Worm (Caenorhabditis elegans) whole organism, L2 larva: ENCODE data around the gene acl-8.

Experiments
- C34F6.9 ChIP-seq: fragments of 150-350 bp; optimal IDR thresholded peaks from 2 replicates; lab custom pipeline; 2014; ENCODE audit warnings: missing biosample characterization, missing genetic modification characterization
- F13H6.1 ChIP-seq: sonication (generic microtip); optimal IDR thresholded peaks from 2 replicates; lab custom pipeline; 2016; ENCODE audit warnings: missing genetic modification characterization, missing compliant biosample characterization
- R02D3.7 ChIP-seq: fragments of 150-350 bp; optimal IDR thresholded peaks from 2 replicates; lab custom pipeline; 2014; ENCODE audit warnings: missing biosample characterization, missing genetic modification characterization
- Y55F3AM.14 ChIP-seq: fragments of 200-800 bp; sonication (Bioruptor generic); optimal IDR thresholded peaks from 2 replicates; lab custom pipeline; 2018; ENCODE audit warnings: mild to moderate bottlenecking, missing genetic modification characterization, missing compliant biosample characterization
- ZK546.5 ChIP-seq: sonication (generic microtip); optimal IDR thresholded peaks from 2 replicates; lab custom pipeline; 2017; ENCODE audit warnings: missing biosample characterization, missing genetic modification characterization
- ama-1 ChIP-seq: fragments of 150-350 bp; optimal IDR thresholded peaks from 2 replicates; lab custom pipeline; 2018; ENCODE audit warnings: inconsistent platforms
- blmp-1 ChIP-seq: sonication (generic microtip); optimal IDR thresholded peaks from 2 replicates; lab custom pipeline; 2017; ENCODE audit warnings: missing genetic modification characterization, mild to moderate bottlenecking, missing compliant biosample characterization, antibody characterized with exemption, moderate library complexity; ENCODE audit not compliant: insufficient read depth
- ceh-82 ChIP-seq: fragments of 150-350 bp; optimal IDR thresholded peaks from 2 replicates; lab custom pipeline; 2014; ENCODE audit warnings: missing biosample characterization, missing genetic modification characterization
- crh-2 ChIP-seq: sonication (generic microtip); optimal IDR thresholded peaks from 2 replicates; lab custom pipeline; 2017; ENCODE audit warnings: missing biosample characterization, missing genetic modification characterization
- fos-1 ChIP-seq: fragments of 150-350 bp; optimal IDR thresholded peaks from 2 replicates; lab custom pipeline; 2014; ENCODE audit warnings: missing biosample characterization, missing genetic modification characterization
- gmeb-1 ChIP-seq: fragments of 150-350 bp; optimal IDR thresholded peaks from 2 replicates; lab custom pipeline; 2014; ENCODE audit warnings: missing biosample characterization, missing genetic modification characterization
- lin-11 ChIP-seq: fragments of 150-350 bp; sonication (generic microtip); optimal IDR thresholded peaks from 2 replicates; lab custom pipeline; 2014; ENCODE audit warnings: missing biosample characterization, missing genetic modification characterization, inconsistent platforms, mixed read lengths
- lin-13 ChIP-seq: fragments of 150-350 bp; optimal IDR thresholded peaks from 2 replicates; lab custom pipeline; 2014; ENCODE audit warnings: missing biosample characterization, missing genetic modification reagents, missing genetic modification characterization
- lsy-2 ChIP-seq, 2 experiments: fragments of 150-350 bp in 1 of 2; sonication (generic microtip) in 1 of 2; optimal IDR thresholded peaks; 2 replicates each; lab custom pipeline; 2014 to 2017; ENCODE audit warnings: missing biosample characterization in 2 of 2, missing genetic modification characterization in 2 of 2
- mdl-1 ChIP-seq, 2 experiments: fragments of 150-350 bp in 1 of 2; sonication (generic microtip) in 1 of 2; optimal IDR thresholded peaks; 2 replicates each; lab custom pipeline; 2017; ENCODE audit warnings: missing biosample characterization in 2 of 2, missing genetic modification characterization in 2 of 2
- nhr-10 ChIP-seq: sonication (generic microtip); optimal IDR thresholded peaks from 2 replicates; lab custom pipeline; 2017; ENCODE audit warnings: missing biosample characterization, missing genetic modification characterization
- nhr-11 ChIP-seq: fragments of 150-350 bp; optimal IDR thresholded peaks from 2 replicates; lab custom pipeline; 2014; ENCODE audit warnings: missing biosample characterization, missing genetic modification characterization
- nhr-12 ChIP-seq: fragments of 150-350 bp; optimal IDR thresholded peaks from 2 replicates; lab custom pipeline; 2014; ENCODE audit warnings: missing biosample characterization, missing genetic modification characterization
- nhr-129 ChIP-seq: fragments of 150-350 bp; optimal IDR thresholded peaks from 2 replicates; lab custom pipeline; 2014; ENCODE audit warnings: missing biosample characterization, missing genetic modification characterization
- nhr-21 ChIP-seq: fragments of 150-350 bp; optimal IDR thresholded peaks from 2 replicates; lab custom pipeline; 2014; ENCODE audit warnings: missing biosample characterization, missing genetic modification characterization
- nhr-23 ChIP-seq: fragments of 150-350 bp; optimal IDR thresholded peaks from 2 replicates; lab custom pipeline; 2014; ENCODE audit warnings: missing biosample characterization, missing genetic modification reagents, missing genetic modification characterization
- nhr-237 ChIP-seq: fragments of 150-350 bp; optimal IDR thresholded peaks from 2 replicates; lab custom pipeline; 2014; ENCODE audit warnings: missing biosample characterization, missing genetic modification characterization
- nhr-25 ChIP-seq: fragments of 150-350 bp; sonication (generic microtip); optimal IDR thresholded peaks from 3 replicates; lab custom pipeline; 2014; ENCODE audit warnings: missing biosample characterization, missing genetic modification characterization
- sma-3 ChIP-seq: sonication (generic microtip); optimal IDR thresholded peaks from 2 replicates; lab custom pipeline; 2016; ENCODE audit warnings: missing genetic modification reagents, missing genetic modification characterization, missing compliant biosample characterization
- sma-9 ChIP-seq, 2 experiments: fragments of 150-350 bp in 1 of 2; sonication (generic microtip) in 1 of 2; optimal IDR thresholded peaks; 2 replicates each; lab custom pipeline; 2014 to 2016; ENCODE audit warnings: missing genetic modification characterization in 2 of 2, mild to moderate bottlenecking in 1 of 2, missing biosample characterization in 1 of 2, missing compliant biosample characterization in 1 of 2, missing genetic modification reagents in 1 of 2, moderate library complexity in 1 of 2
- unc-39 ChIP-seq: fragments of 150-350 bp; optimal IDR thresholded peaks from 2 replicates; lab custom pipeline; 2014; ENCODE audit warnings: missing biosample characterization, missing genetic modification characterization
- unc-55 ChIP-seq: fragments of 150-350 bp; sonication (generic microtip); optimal IDR thresholded peaks from 3 replicates; lab custom pipeline; 2014; ENCODE audit warnings: missing biosample characterization, missing genetic modification reagents, missing genetic modification characterization
- zag-1 ChIP-seq: fragments of 150-350 bp; optimal IDR thresholded peaks from 2 replicates; lab custom pipeline; 2014; ENCODE audit warnings: missing biosample characterization, missing genetic modification characterization

Gene acl-8

DNA sequence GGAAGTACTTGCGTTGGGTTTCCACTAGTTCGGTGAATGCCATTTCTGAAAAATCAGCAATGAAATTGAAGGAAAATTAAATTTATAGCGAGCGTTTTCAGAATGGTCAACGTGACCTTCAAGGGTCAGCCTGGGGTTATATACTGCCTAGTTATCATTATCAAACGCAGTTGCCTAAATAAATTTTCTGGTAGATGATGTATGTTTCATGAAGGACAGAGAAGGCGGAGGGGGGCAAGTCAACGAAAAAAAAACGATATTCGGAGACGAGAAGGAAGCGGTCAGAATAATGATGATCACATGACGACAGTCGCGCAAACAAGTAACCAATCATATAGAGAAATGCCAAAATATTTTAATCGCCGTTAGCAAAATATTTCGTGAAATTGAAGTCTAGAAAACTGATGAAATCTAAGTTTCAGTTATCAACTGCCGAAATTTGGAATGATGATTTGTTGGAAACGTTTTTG, 20.8 kb upstream of the acl-8 start, which contains the start of gene alh-4:
TSS of gene alh-4 (minus strand) at position 51 of the 470 bp plus-strand sequence.
- TF ChIP-seq ama-1 (lab: Kevin White, UChicago), result no peak
- peak; percentile 19 for TF ChIP-seq gmeb-1 (tag; lab: Kevin White, UChicago)
- TF ChIP-seq nhr-25 (tag; lab: Kevin White, UChicago), result peak; percentile 66
- no peak for TF ChIP-seq nhr-237 (tag; lab: Kevin White, UChicago)
- TF ChIP-seq sma-9 (GFP tag; optimal IDR thresholded peaks at IDR 0.05; lab: Kevin White, UChicago), result peak; percentile 21
- no peak for TF ChIP-seq sma-9 (tag; optimal IDR thresholded peaks at IDR 0.05; lab: Kevin White, UChicago)
- TF ChIP-seq nhr-129, result peak; percentile 16
- TF ChIP-seq blmp-1 (tag; lab: Kevin White, UChicago), result peak; percentile 3
- TF ChIP-seq sma-3 (GFP tag; lab: Kevin White, UChicago), result peak; percentile 61
- TF ChIP-seq nhr-21 (tag; lab: Kevin White, UChicago), result peak; percentile 6

DNA sequence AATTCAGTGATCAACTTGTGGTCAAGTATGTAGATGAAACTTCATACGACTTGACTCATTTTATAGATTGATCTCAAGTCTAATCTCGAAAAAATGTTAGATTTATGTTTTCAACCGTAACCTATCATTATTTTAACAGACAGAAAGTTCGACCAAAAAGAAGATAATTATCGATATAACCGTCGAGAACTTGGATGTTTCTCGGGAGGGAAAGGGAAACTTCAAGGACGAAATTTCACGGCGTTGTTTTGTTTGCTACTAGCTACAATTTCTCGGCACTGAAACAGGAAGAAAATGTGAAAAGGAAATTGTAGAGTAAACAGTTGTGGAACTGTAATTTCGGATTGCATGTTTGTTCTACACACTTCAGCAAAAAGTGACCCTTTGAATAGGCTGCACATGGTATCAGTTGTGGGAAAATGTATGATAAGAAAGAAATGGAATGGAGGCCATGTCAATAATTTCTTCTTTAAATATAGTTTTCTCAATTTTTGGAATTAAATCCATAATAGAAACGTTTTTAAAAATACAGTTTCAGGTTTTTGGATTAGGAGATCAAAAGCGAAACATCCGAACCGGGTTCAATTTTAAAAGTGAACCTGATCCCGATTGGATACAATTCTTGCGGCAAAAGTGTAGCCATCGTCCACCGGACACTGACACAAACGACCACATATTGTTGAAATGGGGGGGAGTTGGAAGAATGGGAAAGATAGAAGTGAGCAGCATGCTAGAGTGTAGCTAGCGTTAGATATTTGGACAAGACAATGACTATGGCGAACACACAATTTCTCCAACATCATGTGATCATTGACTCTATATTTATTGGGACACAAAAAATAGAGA, 19.9 kb upstream of the acl-8 start:
- TF ChIP-seq crh-2 (tag; lab: Kevin White, UChicago) (peak; percentile 21), nhr-129 (peak; percentile 18), blmp-1 (tag; lab: Kevin White, UChicago) (peak; percentile 3), Y55F3AM.14 (GFP tag; lab: Kevin White, UChicago) (no peak), sma-3 (GFP tag; lab: Kevin White, UChicago) (peak; percentile 49), nhr-11 (tag; lab: Kevin White, UChicago) (no peak), sma-9 (GFP tag; optimal IDR thresholded peaks at IDR 0.05; lab: Kevin White, UChicago) (peak; percentile 26), sma-9 (tag; optimal IDR thresholded peaks at IDR 0.05; lab: Kevin White, UChicago) (no peak)

DNA sequence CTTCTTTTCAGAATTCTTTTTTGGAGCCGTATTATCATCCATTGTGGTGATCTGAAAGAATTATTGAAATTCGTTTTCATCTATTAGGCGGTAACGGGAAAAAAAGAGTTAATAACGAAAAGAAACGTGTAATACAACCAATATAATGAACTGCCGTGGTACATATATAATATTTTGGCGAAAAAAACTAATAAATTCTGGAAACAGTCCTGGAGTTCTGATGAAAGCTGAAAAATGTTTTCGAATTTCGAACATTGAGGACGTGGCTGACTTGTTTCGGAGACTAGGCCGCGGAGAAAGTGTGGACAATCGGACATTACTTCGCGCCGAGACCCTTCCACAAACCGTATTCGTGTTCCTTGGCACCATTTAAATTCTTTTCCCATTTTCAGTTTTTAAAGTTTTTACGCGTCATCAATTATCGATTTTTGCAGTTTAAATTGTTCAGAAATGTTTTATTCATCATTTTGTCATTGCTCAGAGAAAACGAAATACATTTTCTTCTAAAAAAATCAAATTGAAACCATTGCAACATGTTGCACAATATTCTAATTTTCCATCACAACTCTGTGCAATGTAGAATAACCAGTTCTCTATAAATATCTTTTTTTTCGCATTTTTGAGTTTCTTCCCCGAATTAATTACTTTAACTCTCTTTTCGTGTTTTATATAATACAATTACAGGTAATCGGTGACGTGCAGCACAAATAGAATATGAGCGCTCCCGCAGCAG, 17.1 kb upstream of the acl-8 start, which contains the start of the genes gad-1 and erfa-1:
TSS of gene gad-1 (minus strand) at position 51 of the 733 bp plus-strand sequence.
TSS of gene erfa-1 (plus strand) at position 683 of the 733 bp plus-strand sequence.
- TF ChIP-seq sma-3 (GFP tag; lab: Kevin White, UChicago) (peak; percentile 26), F13H6.1 (tag; lab: Kevin White, UChicago) (peak; percentile 2), nhr-237 (tag; lab: Kevin White, UChicago) (no peak), lsy-2 (tag; optimal IDR thresholded peaks at IDR 0.05; lab: Kevin White, UChicago) (peak; percentile 24 to 91), lin-11 (tag; lab: Kevin White, UChicago) (peak; percentile 16), sma-9 (GFP tag; optimal IDR thresholded peaks at IDR 0.05; lab: Kevin White, UChicago) (peak; percentile 60), sma-9 (tag; optimal IDR thresholded peaks at IDR 0.05; lab: Kevin White, UChicago) (no peak), nhr-129 (peak; percentile 71), nhr-25 (tag; lab: Kevin White, UChicago) (peak; percentile 38), C34F6.9 (tag; lab: Kevin White, UChicago) (peak; percentile 60), crh-2 (tag; lab: Kevin White, UChicago) (peak; percentile 65), lin-13 (GFP tag; lab: Kevin White, UChicago) (peak; percentile 24), unc-39 (tag; lab: Kevin White, UChicago) (no peak), nhr-21 (tag; lab: Kevin White, UChicago) (peak; percentile 46), unc-55 (GFP tag; lab: Kevin White, UChicago) (peak; percentile 84), R02D3.7 (tag; lab: Kevin White, UChicago) (no peak), nhr-23 (tag; lab: Kevin White, UChicago) (no peak)

DNA sequence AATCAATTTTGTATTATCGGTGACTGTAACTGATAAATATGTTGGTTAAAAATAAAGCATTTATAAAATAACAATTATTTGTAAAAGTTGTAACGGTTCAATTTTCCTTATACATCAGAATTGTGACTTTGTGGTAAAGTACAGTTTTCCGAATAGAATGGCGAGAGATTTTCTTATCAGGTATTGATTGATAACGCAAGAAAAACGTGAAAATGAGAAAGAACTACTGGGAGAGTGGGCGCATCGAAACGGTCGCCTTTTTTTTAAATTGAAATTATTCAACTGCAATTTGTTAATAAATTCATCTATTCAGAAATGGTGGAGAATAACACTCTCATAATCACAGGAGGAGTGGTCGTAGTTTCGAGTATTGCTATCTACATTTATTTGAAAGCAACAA, 14.3 kb upstream of the acl-8 start, which contains the start of gene hpo-19:
TSS of gene hpo-19 (plus strand) at position 314 of the 400 bp plus-strand sequence.
- TF ChIP-seq fos-1 (tag; lab: Kevin White, UChicago), result peak; percentile 34
- TF ChIP-seq ZK546.5, result no peak
- peak; percentile 20 for TF ChIP-seq nhr-21 (tag; lab: Kevin White, UChicago)

DNA sequence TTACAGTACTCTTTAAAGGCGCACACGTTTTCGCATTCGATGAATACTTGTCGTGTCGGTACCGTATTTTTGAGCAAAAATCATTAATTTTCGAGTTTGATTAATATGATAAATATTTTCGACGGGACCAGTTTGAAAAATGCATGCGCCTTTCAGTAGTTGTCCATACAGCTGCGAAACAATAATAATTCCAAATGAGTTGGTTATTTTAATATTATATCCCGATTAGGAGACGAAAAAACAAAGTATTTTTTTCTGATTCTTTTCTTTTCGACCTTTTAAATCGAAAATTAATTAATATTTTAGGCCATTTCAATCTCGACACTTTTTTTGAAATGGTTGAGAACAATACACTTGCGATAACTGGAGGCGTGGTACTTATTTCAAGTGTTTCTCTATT, 12.1 kb upstream of the acl-8 start, which contains the start of gene T05H4.4:
TSS of gene T05H4.4 (plus strand) at position 301 of the 400 bp plus-strand sequence.
- no peak for TF ChIP-seq nhr-12 (tag; lab: Kevin White, UChicago)

DNA sequence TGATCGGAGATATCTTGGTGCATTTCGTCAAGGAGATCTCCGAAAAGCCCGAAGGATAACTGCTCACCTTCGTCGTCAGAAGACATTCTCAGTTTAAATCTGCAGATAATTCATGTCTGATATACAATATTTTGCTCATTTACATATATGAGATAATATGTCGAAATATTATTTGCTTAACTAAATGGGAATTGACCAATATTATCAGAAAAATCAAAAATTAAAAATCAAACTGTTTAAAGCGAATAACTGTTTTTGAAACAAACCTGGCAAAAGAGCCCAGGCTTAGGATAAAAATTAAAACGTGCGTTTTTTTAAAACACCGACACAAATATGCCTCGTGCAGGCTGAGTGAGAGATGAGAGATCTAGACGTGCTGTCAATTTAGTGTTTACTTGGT, 9.1 kb upstream of the acl-8 start, which contains the start of gene T05H4.15:
TSS of gene T05H4.15 (minus strand) at position 101 of the 400 bp plus-strand sequence.
- TF ChIP-seq fos-1 (tag; lab: Kevin White, UChicago) (no peak), nhr-10 (tag; lab: Kevin White, UChicago) (no peak), mdl-1 (tag; optimal IDR thresholded peaks at IDR 0.05; lab: Kevin White, UChicago) (no peak), zag-1 (no peak), nhr-11 (tag; lab: Kevin White, UChicago) (no peak), crh-2 (tag; lab: Kevin White, UChicago) (no peak), ceh-82 (tag; lab: Kevin White, UChicago) (no peak), nhr-129 (no peak), blmp-1 (tag; lab: Kevin White, UChicago) (no peak), nhr-21 (tag; lab: Kevin White, UChicago) (no peak), R02D3.7 (tag; lab: Kevin White, UChicago) (no peak)
